Worm (Caenorhabditis elegans) whole organism, L4 larva: ENCODE measurements around the gene srx-76.

ENCODE experiments used
- F37D6.2 ChIP-seq: sonication (generic microtip); optimal IDR thresholded peaks from 2 replicates; lab custom pipeline; 2016; ENCODE audit warnings: mild to moderate bottlenecking, missing genetic modification characterization, missing compliant biosample characterization
- R02D3.7 ChIP-seq: fragments of 150-350 bp; sonication (generic microtip); optimal IDR thresholded peaks from 3 replicates; lab custom pipeline; 2014; ENCODE audit warnings: missing biosample characterization, missing genetic modification characterization
- T20F7.1 ChIP-seq: fragments of 200-800 bp; sonication (Bioruptor generic); optimal IDR thresholded peaks from 2 replicates; lab custom pipeline; 2018; ENCODE audit warnings: mild to moderate bottlenecking, missing genetic modification characterization, missing compliant biosample characterization
- Y105C5A.15 ChIP-seq: fragments of 200-800 bp; sonication (Bioruptor generic); IDR thresholded peaks from 2 replicates; pipeline ENCODE4 v1.3.6; 2022; ENCODE audit warnings: missing genetic modification characterization, missing compliant biosample characterization
- Y48G9A.11 ChIP-seq: fragments of 200-800 bp; sonication (Bioruptor generic); IDR thresholded peaks from 2 replicates; pipeline ENCODE4 v1.3.6; 2022; ENCODE audit warnings: missing genetic modification reagents, missing genetic modification characterization, missing compliant biosample characterization
- Y5F2A.4 ChIP-seq: fragments of 200-800 bp; sonication (Bioruptor generic); optimal IDR thresholded peaks from 2 replicates; lab custom pipeline; 2018; ENCODE audit warnings: mild to moderate bottlenecking, missing genetic modification characterization, missing compliant biosample characterization
- Y75B8A.6 ChIP-seq: fragments of 200-800 bp; sonication (Bioruptor generic); IDR thresholded peaks from 2 replicates; pipeline ENCODE4 v1.3.6; 2022; ENCODE audit warnings: missing genetic modification reagents, missing genetic modification characterization, missing compliant biosample characterization
- aha-1 ChIP-seq: fragments of 150-350 bp; peaks from one replicate; lab custom pipeline; 2014; ENCODE audit warnings: missing biosample characterization, missing genetic modification characterization
- arid-1 ChIP-seq: fragments of 200-800 bp; sonication (Bioruptor generic); conservative IDR thresholded peaks from 2 replicates; pipeline ENCODE4 v1.3.6; 2022; ENCODE audit warnings: missing genetic modification reagents, missing genetic modification characterization, missing compliant biosample characterization
- ceh-20 ChIP-seq: fragments of 200-800 bp; sonication (Bioruptor generic); IDR thresholded peaks from 2 replicates; pipeline ENCODE4 v1.3.6; 2022; ENCODE audit warnings: missing genetic modification reagents, missing genetic modification characterization, missing compliant biosample characterization
- ceh-62 ChIP-seq: sonication (generic microtip); optimal IDR thresholded peaks from 2 replicates; lab custom pipeline; 2017; ENCODE audit warnings: missing biosample characterization, missing genetic modification characterization
- ces-1 ChIP-seq: fragments of 150-350 bp; sonication (generic microtip); optimal IDR thresholded peaks from 4 replicates; lab custom pipeline; 2014; ENCODE audit warnings: missing biosample characterization, missing genetic modification reagents, missing genetic modification characterization
- cey-2 ChIP-seq: sonication (generic microtip); optimal IDR thresholded peaks from 3 replicates; lab custom pipeline; 2017; ENCODE audit warnings: missing genetic modification characterization, mild to moderate bottlenecking, missing compliant biosample characterization, antibody characterized with exemption, borderline replicate concordance; ENCODE audit not compliant: insufficient read depth
- ctbp-1 ChIP-seq: fragments of 200-800 bp; sonication (Bioruptor generic); IDR thresholded peaks from 2 replicates; pipeline ENCODE4 v1.3.6; 2022; ENCODE audit warnings: missing genetic modification reagents, missing genetic modification characterization, missing compliant biosample characterization
- daf-12 ChIP-seq: fragments of 150-350 bp; optimal IDR thresholded peaks from 2 replicates; lab custom pipeline; 2014; ENCODE audit warnings: missing biosample characterization, missing genetic modification reagents, missing genetic modification characterization
- dmd-6 ChIP-seq: fragments of 200-800 bp; sonication (Bioruptor generic); IDR thresholded peaks from 2 replicates; pipeline ENCODE4 v1.3.6; 2022; ENCODE audit warnings: missing genetic modification reagents, missing genetic modification characterization, missing compliant biosample characterization
- dpl-1 ChIP-seq: fragments of 150-350 bp; optimal IDR thresholded peaks from 2 replicates; lab custom pipeline; 2014; ENCODE audit warnings: missing biosample characterization, missing genetic modification reagents, missing genetic modification characterization
- egl-27 ChIP-seq: sonication (generic microtip); optimal IDR thresholded peaks from 3 replicates; lab custom pipeline; 2017; ENCODE audit warnings: missing biosample characterization, missing genetic modification reagents, missing genetic modification characterization
- fkh-10 ChIP-seq: fragments of 150-350 bp; optimal IDR thresholded peaks from 2 replicates; lab custom pipeline; 2014; ENCODE audit warnings: missing biosample characterization, missing genetic modification reagents, missing genetic modification characterization
- hlh-11 ChIP-seq: fragments of 200-800 bp; sonication (Bioruptor generic); optimal IDR thresholded peaks from 2 replicates; lab custom pipeline; 2018; ENCODE audit warnings: mild to moderate bottlenecking, missing genetic modification characterization, missing compliant biosample characterization
- hlh-30 ChIP-seq: sonication (generic microtip); optimal IDR thresholded peaks from 2 replicates; lab custom pipeline; 2017; ENCODE audit warnings: antibody characterized with exemption, mild to moderate bottlenecking, missing genetic modification characterization, missing compliant biosample characterization; ENCODE audit not compliant: insufficient read depth
- hmg-1.1 ChIP-seq: fragments of 200-800 bp; sonication (Bioruptor generic); IDR thresholded peaks from 2 replicates; pipeline ENCODE4 v1.3.6; 2022; ENCODE audit warnings: missing genetic modification reagents, missing genetic modification characterization, missing compliant biosample characterization
- jun-1 ChIP-seq: fragments of 150-350 bp; optimal IDR thresholded peaks from 2 replicates; lab custom pipeline; 2014; ENCODE audit warnings: missing biosample characterization, missing genetic modification reagents, missing genetic modification characterization
- lin-13 ChIP-seq: fragments of 150-350 bp; optimal IDR thresholded peaks from 2 replicates; lab custom pipeline; 2014; ENCODE audit warnings: missing biosample characterization, missing genetic modification reagents, missing genetic modification characterization
- lin-15B ChIP-seq: fragments of 150-350 bp; sonication (generic microtip); optimal IDR thresholded peaks from 3 replicates; lab custom pipeline; 2014; ENCODE audit warnings: missing biosample characterization, missing genetic modification characterization
- lsy-2 ChIP-seq, 2 experiments: fragments of 150-350 bp in 1 of 2; sonication (generic microtip) in 1 of 2; optimal IDR thresholded peaks; 2 replicates each; lab custom pipeline; 2014 to 2017; ENCODE audit warnings: missing biosample characterization in 2 of 2, missing genetic modification characterization in 2 of 2
- madf-5 ChIP-seq, 2 experiments: fragments of 200-800 bp; sonication (Bioruptor generic); IDR thresholded peaks; 2 replicates each; pipeline ENCODE4 v1.3.6; 2022; ENCODE audit warnings: missing compliant biosample characterization in 2 of 2, missing genetic modification characterization in 2 of 2
- mdl-1 ChIP-seq, 2 experiments: fragments of 150-350 bp in 1 of 2; sonication (generic microtip) in 1 of 2; optimal IDR thresholded peaks; 2 replicates each; lab custom pipeline; 2014 to 2017; ENCODE audit warnings: missing biosample characterization in 2 of 2, missing genetic modification characterization in 2 of 2
- mdt-29 ChIP-seq: fragments of 200-800 bp; sonication (Bioruptor generic); IDR thresholded peaks from 2 replicates; pipeline ENCODE4 v1.3.6; 2022; ENCODE audit warnings: missing genetic modification reagents, missing genetic modification characterization, missing compliant biosample characterization
- mep-1 ChIP-seq: fragments of 150-350 bp; sonication (generic microtip); optimal IDR thresholded peaks from 3 replicates; lab custom pipeline; 2014; ENCODE audit warnings: missing biosample characterization, missing genetic modification characterization
- mes-2 ChIP-seq: sonication (generic microtip); optimal IDR thresholded peaks from 2 replicates; lab custom pipeline; 2016; ENCODE audit warnings: missing genotype, mild to moderate bottlenecking, missing genetic modification characterization, missing compliant biosample characterization; ENCODE audit not compliant: poor library complexity, severe bottlenecking
- mxl-2 ChIP-seq: fragments of 200-800 bp; sonication (Bioruptor generic); conservative IDR thresholded peaks from 2 replicates; pipeline ENCODE4 v1.3.6; 2022; ENCODE audit warnings: missing genetic modification reagents, missing genetic modification characterization, missing compliant biosample characterization
- nhr-10 ChIP-seq: fragments of 150-350 bp; optimal IDR thresholded peaks from 2 replicates; lab custom pipeline; 2014; ENCODE audit warnings: missing biosample characterization, missing genetic modification characterization
- nhr-11 ChIP-seq: fragments of 150-350 bp; optimal IDR thresholded peaks from 2 replicates; lab custom pipeline; 2014; ENCODE audit warnings: missing biosample characterization, missing genetic modification characterization
- nhr-28 ChIP-seq: fragments of 150-350 bp; optimal IDR thresholded peaks from 2 replicates; lab custom pipeline; 2014; ENCODE audit warnings: missing biosample characterization, missing genetic modification characterization
- nhr-6 ChIP-seq: fragments of 150-350 bp; optimal IDR thresholded peaks from 2 replicates; lab custom pipeline; 2014; ENCODE audit warnings: missing biosample characterization, missing genetic modification characterization
- rbr-2 ChIP-seq: sonication (generic microtip); optimal IDR thresholded peaks from 2 replicates; lab custom pipeline; 2016; ENCODE audit warnings: missing genotype, missing genetic modification characterization, missing compliant biosample characterization
- saeg-2 ChIP-seq: fragments of 200-800 bp; sonication (Bioruptor generic); IDR thresholded peaks from 2 replicates; pipeline ENCODE4 v1.3.6; 2022; ENCODE audit warnings: missing genetic modification reagents, missing genetic modification characterization, missing compliant biosample characterization
- unc-62 ChIP-seq, 3 experiments: fragments of 150-350 bp in 1 of 3; sonication (generic microtip); optimal IDR thresholded peaks in 2 of 3; peaks in 1 of 3; 1 replicate in 1 of 3; 2 replicates in 2 of 3; lab custom pipeline; 2014 to 2017; ENCODE audit warnings: missing biosample characterization in 3 of 3, missing genetic modification characterization in 3 of 3, missing genetic modification reagents in 3 of 3, missing genotype in 1 of 3
- zip-2 ChIP-seq: fragments of 150-350 bp; optimal IDR thresholded peaks from 2 replicates; lab custom pipeline; 2014; ENCODE audit warnings: missing biosample characterization, missing genetic modification characterization

The srx-76 gene

ce11 chrV:11854905-11855304 is 36.7 kb upstream of the srx-76 start:
- TF ChIP-seq unc-62 (GFP tag; optimal IDR thresholded peaks at IDR 0.05 in 1 of 2; lab: Kevin White, UChicago) (peak in 1 of 2 experiments; percentile 43), unc-62 (tag; optimal IDR thresholded peaks at IDR 0.05; lab: Kevin White, UChicago) (no peak), nhr-11 (tag; lab: Kevin White, UChicago) (peak; percentile 42), rbr-2 (tag; lab: Kevin White, UChicago) (peak; percentile 8), egl-27 (tag; lab: Kevin White, UChicago) (no peak), ces-1 (peak; percentile 60), lsy-2 (tag; optimal IDR thresholded peaks at IDR 0.05; lab: Kevin White, UChicago) (peak in 1 of 2 experiments; percentile 14), F37D6.2 (peak; percentile 12), mdt-29 (GFP tag; lab: Robert Waterston, UW) (no peak)

- TF ChIP-seq daf-12 (tag; lab: Kevin White, UChicago) (no peak), unc-62 (GFP tag; optimal IDR thresholded peaks at IDR 0.05 in 1 of 2; lab: Kevin White, UChicago) (peak in 1 of 2 experiments; percentile 74), unc-62 (tag; optimal IDR thresholded peaks at IDR 0.05; lab: Kevin White, UChicago) (no peak), aha-1 (tag; lab: Kevin White, UChicago) (peak; percentile 75)
These were observed 35.6 kb upstream of the srx-76 start for ce11 chrV:11856022-11856421.

- TF ChIP-seq nhr-28 (tag; lab: Kevin White, UChicago): peak; percentile 25
- no peak for TF ChIP-seq Y5F2A.4 (GFP tag; lab: Kevin White, UChicago)
- TF ChIP-seq hlh-11 (tag; lab: Kevin White, UChicago): peak; percentile 1
- no peak for TF ChIP-seq daf-12 (tag; lab: Kevin White, UChicago)
- no peak for TF ChIP-seq nhr-6
- no peak for TF ChIP-seq fkh-10 (GFP tag; lab: Kevin White, UChicago)
- TF ChIP-seq aha-1 (tag; lab: Kevin White, UChicago): peak; percentile 97
- peak; percentile 8 to 17 for TF ChIP-seq mdl-1 (tag; optimal IDR thresholded peaks at IDR 0.05; lab: Kevin White, UChicago)
- no peak for TF ChIP-seq mdt-29 (GFP tag; lab: Robert Waterston, UW)
- TF ChIP-seq saeg-2 (GFP tag; lab: Robert Waterston, UW): no peak
- TF ChIP-seq jun-1: no peak
- peak; percentile 39 for TF ChIP-seq hlh-30 (tag; lab: Kevin White, UChicago)
- peak; percentile 25; the same call in 1 of the 2 replicates for TF ChIP-seq dmd-6 (GFP tag; lab: Robert Waterston, UW)
- TF ChIP-seq ctbp-1 (GFP tag; lab: Robert Waterston, UW): no peak
- no peak for TF ChIP-seq ceh-62
- TF ChIP-seq mep-1 (tag; lab: Kevin White, UChicago): peak; percentile 4
- no peak for TF ChIP-seq arid-1 (GFP tag; lab: Robert Waterston, UW)
These were observed 33.9 kb upstream of the srx-76 start for ce11 chrV:11857756-11858155.

ce11 chrV:11858299-11858698 is 33.3 kb upstream of the srx-76 start:
- TF ChIP-seq aha-1 (tag; lab: Kevin White, UChicago) (peak; percentile 65), ceh-20 (no peak)

- TF ChIP-seq cey-2 (no peak), Y75B8A.6 (no peak), dpl-1 (GFP tag; lab: Kevin White, UChicago) (no peak), dmd-6 (GFP tag; lab: Robert Waterston, UW) (peak; percentile 63), unc-62 (GFP tag; optimal IDR thresholded peaks at IDR 0.05 in 1 of 2; lab: Kevin White, UChicago) (peak in 1 of 2 experiments; percentile 95), unc-62 (tag; optimal IDR thresholded peaks at IDR 0.05; lab: Kevin White, UChicago) (no peak), T20F7.1 (GFP tag; lab: Kevin White, UChicago) (no peak), mes-2 (tag; lab: Kevin White, UChicago) (no peak), lin-13 (GFP tag; lab: Kevin White, UChicago) (no peak), Y105C5A.15 (GFP tag; lab: Robert Waterston, UW) (no peak), mxl-2 (GFP tag; lab: Robert Waterston, UW) (no peak), zip-2 (tag; lab: Kevin White, UChicago) (no peak), nhr-10 (no peak), nhr-6 (no peak), fkh-10 (GFP tag; lab: Kevin White, UChicago) (no peak), lin-15B (tag; lab: Kevin White, UChicago) (no peak), madf-5 (GFP tag; IDR thresholded peaks at IDR 0.05; lab: Robert Waterston, UW) (no peak), Y48G9A.11 (GFP tag; lab: Robert Waterston, UW) (no peak), R02D3.7 (tag; lab: Kevin White, UChicago) (no peak), hmg-1.1 (no peak), ceh-20 (peak; percentile 14; the same call in 1 of the 2 replicates)
These were observed 32.3 kb upstream of the srx-76 start for ce11 chrV:11859082-11859858.
